Fruit fly (Drosophila melanogaster): ENCODE results near the gene SdicB.
"Not testable (repeated sequence)": the region's sequence is repeated elsewhere in the genome, so short reads cannot be mapped to it uniquely, and the experiment has no call there.

SdicB gene

dm6 chrX:20235794-20236513 lies 26.6 kb upstream of the SdicB start, which contains the start of gene sw:
sw (minus strand) TSS chrX:20236382.
- TF ChIP-seq CTCF (optimal IDR thresholded peaks at IDR 0.05), result peak in 1 of 2 experiments; percentile 26
- TF ChIP-seq CG8478 (optimal IDR thresholded peaks at IDR 0.05), result no peak

dm6 chrX:20231658-20232057 lies 22.3 kb upstream of the SdicB start:
- TF ChIP-seq CG8478 (optimal IDR thresholded peaks at IDR 0.05) (no peak), CTCF (optimal IDR thresholded peaks at IDR 0.05) (no peak)

dm6 chrX:20224920-20225319 lies 15.5 kb upstream of the SdicB start, which contains the start of gene Sdic4:
Sdic4 (minus strand) TSS chrX:20225020.
- TF ChIP-seq CTCF, CG8478 (optimal IDR thresholded peaks at IDR 0.05): not testable (repeated sequence)

- TF ChIP-seq CTCF, CG8478 (optimal IDR thresholded peaks at IDR 0.05): not testable (repeated sequence)
Observed at dm6 chrX:20217159-20217558, 7.8 kb upstream of the SdicB start, which contains the start of gene SdicC. SdicC (minus strand) TSS chrX:20217259.

- TF ChIP-seq CG8478, CTCF (optimal IDR thresholded peaks at IDR 0.05): not testable (repeated sequence)
Observed at dm6 chrX:20201833-20202232, 7.6 kb downstream of the SdicB start, which contains the start of gene SdicA. SdicA (minus strand) TSS chrX:20201933.

dm6 chrX:20194127-20194526 lies 15.3 kb downstream of the SdicB start, which contains the start of gene Sdic3:
Sdic3 (minus strand) TSS chrX:20194227.
- TF ChIP-seq CTCF, CG8478 (optimal IDR thresholded peaks at IDR 0.05): not testable (repeated sequence)

- TF ChIP-seq CTCF, CG8478 (optimal IDR thresholded peaks at IDR 0.05): not testable (repeated sequence)
Observed at dm6 chrX:20186387-20186786, 23.0 kb downstream of the SdicB start, which contains the start of gene Sdic2. Sdic2 (minus strand) TSS chrX:20186487.

dm6 chrX:20178538-20178937 lies 30.9 kb downstream of the SdicB start, which contains the start of gene Sdic1:
Sdic1 (minus strand) TSS chrX:20178638.
- TF ChIP-seq CG8478, CTCF (optimal IDR thresholded peaks at IDR 0.05): not testable (repeated sequence)

dm6 chrX:20173464-20173995 lies 35.9 kb downstream of the SdicB start, which contains the start of gene AnxB10:
AnxB10 (minus strand) TSS chrX:20173514.
- TF ChIP-seq CG8478 (optimal IDR thresholded peaks at IDR 0.05) (no peak), CTCF (optimal IDR thresholded peaks at IDR 0.05) (no peak)

dm6 chrX:20169898-20170297 lies 39.5 kb downstream of the SdicB start, which contains the start of the genes CG9581 and CG9578:
CG9581 (minus strand) TSS chrX:20169981.
CG9578 (plus strand) TSS chrX:20170222.
- TF ChIP-seq CTCF (optimal IDR thresholded peaks at IDR 0.05) (no peak), CG8478 (optimal IDR thresholded peaks at IDR 0.05) (no peak)

- TF ChIP-seq CTCF (optimal IDR thresholded peaks at IDR 0.05) (no peak), CG8478 (optimal IDR thresholded peaks at IDR 0.05) (no peak)
Observed at dm6 chrX:20166484-20167038, 42.8 kb downstream of the SdicB start, which contains the start of gene CG9577. CG9577 (plus strand) TSS chrX:20166673.

- TF ChIP-seq CG8478 (optimal IDR thresholded peaks at IDR 0.05), result no peak
- TF ChIP-seq CTCF (optimal IDR thresholded peaks at IDR 0.05), result peak in 1 of 2 experiments; percentile 30
Observed at dm6 chrX:20165773-20166412, 43.5 kb downstream of the SdicB start, which contains the start of gene Phf7. Phf7 (minus strand) TSS chrX:20165830.

- TF ChIP-seq CTCF (optimal IDR thresholded peaks at IDR 0.05), result no peak
- no peak for TF ChIP-seq CG8478 (optimal IDR thresholded peaks at IDR 0.05)
Observed at dm6 chrX:20162586-20162985, 46.8 kb downstream of the SdicB start.

- TF ChIP-seq CG8478 (optimal IDR thresholded peaks at IDR 0.05) (no peak), CTCF (optimal IDR thresholded peaks at IDR 0.05) (no peak)
Observed at dm6 chrX:20159679-20160140, 49.7 kb downstream of the SdicB start, which contains the start of gene Rab35. Rab35 (minus strand) TSS chrX:20159872.

Data from S2 (cell line).